Worm (Caenorhabditis elegans) whole organism, L3 larva: ENCODE data around the gene pacl-1.

Experiments
- R02D3.7 ChIP-seq: fragments of 150-350 bp; optimal IDR thresholded peaks from 2 replicates; lab custom pipeline; 2014; ENCODE audit warnings: missing biosample characterization, missing genetic modification characterization
- ZK546.5 ChIP-seq: sonication (generic microtip); optimal IDR thresholded peaks from 2 replicates; lab custom pipeline; 2017; ENCODE audit warnings: missing biosample characterization, missing genetic modification characterization
- ama-1 ChIP-seq: fragments of 150-350 bp; optimal IDR thresholded peaks from 2 replicates; lab custom pipeline; 2018
- ceh-28 ChIP-seq: fragments of 150-350 bp; optimal IDR thresholded peaks from 2 replicates; lab custom pipeline; 2014; ENCODE audit warnings: missing biosample characterization, missing genetic modification reagents, missing genetic modification characterization
- ceh-82 ChIP-seq: fragments of 150-350 bp; optimal IDR thresholded peaks from 2 replicates; lab custom pipeline; 2014; ENCODE audit warnings: missing biosample characterization, missing genetic modification characterization
- ceh-9 ChIP-seq: sonication (generic microtip); optimal IDR thresholded peaks from 2 replicates; lab custom pipeline; 2018; ENCODE audit warnings: missing biosample characterization, missing genetic modification characterization
- daf-12 ChIP-seq: fragments of 150-350 bp; optimal IDR thresholded peaks from 2 replicates; lab custom pipeline; 2014; ENCODE audit warnings: missing biosample characterization, missing genetic modification reagents, missing genetic modification characterization
- egl-27 ChIP-seq: sonication (generic microtip); optimal IDR thresholded peaks from 4 replicates; lab custom pipeline; 2017; ENCODE audit warnings: missing biosample characterization, missing genetic modification reagents, missing genetic modification characterization
- elt-1 ChIP-seq: fragments of 150-350 bp; optimal IDR thresholded peaks from 2 replicates; lab custom pipeline; 2014; ENCODE audit warnings: missing biosample characterization, missing genetic modification characterization
- elt-2 ChIP-seq: sonication (generic microtip); optimal IDR thresholded peaks from 2 replicates; lab custom pipeline; 2016; ENCODE audit warnings: missing genetic modification reagents, mild to moderate bottlenecking, missing genetic modification characterization, missing compliant biosample characterization
- elt-3 ChIP-seq, 3 experiments: fragments of 150-350 bp in 1 of 3; sonication (generic microtip) in 2 of 3; optimal IDR thresholded peaks; 2 replicates in 2 of 3; 4 replicates in 1 of 3; lab custom pipeline; 2014 to 2017; ENCODE audit warnings: missing biosample characterization in 3 of 3, missing genetic modification characterization in 3 of 3
- eor-1 ChIP-seq, 2 experiments: fragments of 150-350 bp; optimal IDR thresholded peaks; 2 replicates each; lab custom pipeline; 2014 to 2018; ENCODE audit warnings: missing biosample characterization in 2 of 2, missing genetic modification characterization in 2 of 2
- fkh-10 ChIP-seq: sonication (generic microtip); optimal IDR thresholded peaks from 2 replicates; lab custom pipeline; 2017; ENCODE audit warnings: missing biosample characterization, missing genetic modification reagents, missing genetic modification characterization
- fos-1 ChIP-seq: fragments of 150-350 bp; optimal IDR thresholded peaks from 2 replicates; lab custom pipeline; 2014; ENCODE audit warnings: missing biosample characterization, missing genetic modification characterization
- hmg-11 ChIP-seq: sonication (generic microtip); optimal IDR thresholded peaks from 2 replicates; lab custom pipeline; 2016; ENCODE audit warnings: missing genetic modification characterization, missing compliant biosample characterization
- jun-1 ChIP-seq: fragments of 150-350 bp; optimal IDR thresholded peaks from 2 replicates; lab custom pipeline; 2014; ENCODE audit warnings: missing biosample characterization, missing genetic modification reagents, missing genetic modification characterization
- lin-15B ChIP-seq: fragments of 150-350 bp; optimal IDR thresholded peaks from 2 replicates; lab custom pipeline; 2014; ENCODE audit warnings: missing biosample characterization, missing genetic modification characterization
- lin-39 ChIP-seq: fragments of 150-350 bp; optimal IDR thresholded peaks from 2 replicates; lab custom pipeline; 2018; ENCODE audit warnings: missing biosample characterization, missing genetic modification reagents, missing genetic modification characterization
- lsy-12 ChIP-seq: sonication (generic microtip); optimal IDR thresholded peaks from 2 replicates; lab custom pipeline; 2016; ENCODE audit warnings: mild to moderate bottlenecking, missing genetic modification characterization, missing compliant biosample characterization
- mdl-1 ChIP-seq: fragments of 150-350 bp; optimal IDR thresholded peaks from 2 replicates; lab custom pipeline; 2014; ENCODE audit warnings: missing biosample characterization, missing genetic modification characterization
- mml-1 ChIP-seq: fragments of 150-350 bp; sonication (generic microtip); optimal IDR thresholded peaks from 3 replicates; lab custom pipeline; 2014; ENCODE audit warnings: missing biosample characterization, missing genetic modification characterization
- nhr-11 ChIP-seq: fragments of 150-350 bp; optimal IDR thresholded peaks from 2 replicates; lab custom pipeline; 2014; ENCODE audit warnings: missing biosample characterization, missing genetic modification characterization
- nhr-12 ChIP-seq: fragments of 150-350 bp; optimal IDR thresholded peaks from 2 replicates; lab custom pipeline; 2014; ENCODE audit warnings: missing biosample characterization, missing genetic modification characterization
- nhr-23 ChIP-seq: fragments of 150-350 bp; optimal IDR thresholded peaks from 2 replicates; lab custom pipeline; 2014; ENCODE audit warnings: missing biosample characterization, missing genetic modification reagents, missing genetic modification characterization
- nhr-237 ChIP-seq: fragments of 150-350 bp; optimal IDR thresholded peaks from 2 replicates; lab custom pipeline; 2014; ENCODE audit warnings: missing biosample characterization, missing genetic modification characterization
- nhr-25 ChIP-seq: sonication (generic microtip); optimal IDR thresholded peaks from 2 replicates; lab custom pipeline; 2017; ENCODE audit warnings: missing biosample characterization, missing genetic modification characterization
- nhr-28 ChIP-seq: fragments of 150-350 bp; optimal IDR thresholded peaks from 2 replicates; lab custom pipeline; 2014; ENCODE audit warnings: missing biosample characterization, missing genetic modification characterization
- nhr-43 ChIP-seq: sonication (generic microtip); optimal IDR thresholded peaks from 2 replicates; lab custom pipeline; 2016; ENCODE audit warnings: mild to moderate bottlenecking, missing genetic modification characterization, missing compliant biosample characterization; ENCODE audit not compliant: poor library complexity, severe bottlenecking
- nhr-67 ChIP-seq: fragments of 150-350 bp; optimal IDR thresholded peaks from 2 replicates; lab custom pipeline; 2014; ENCODE audit warnings: missing biosample characterization, missing genetic modification characterization
- nhr-76 ChIP-seq: fragments of 150-350 bp; sonication (generic microtip); optimal IDR thresholded peaks from 5 replicates; lab custom pipeline; 2014; ENCODE audit warnings: missing biosample characterization, missing genetic modification characterization
- nhr-77 ChIP-seq: fragments of 150-350 bp; optimal IDR thresholded peaks from 2 replicates; lab custom pipeline; 2014; ENCODE audit warnings: missing biosample characterization, missing genetic modification characterization
- pha-4 ChIP-seq: fragments of 150-350 bp; optimal IDR thresholded peaks from 2 replicates; lab custom pipeline; 2014; ENCODE audit warnings: missing biosample characterization, missing genetic modification reagents, missing genetic modification characterization
- pqm-1 ChIP-seq: fragments of 150-350 bp; optimal IDR thresholded peaks from 2 replicates; lab custom pipeline; 2017; ENCODE audit warnings: missing biosample characterization, missing genetic modification characterization, inconsistent platforms
- skn-1 ChIP-seq: fragments of 150-350 bp; optimal IDR thresholded peaks from 2 replicates; lab custom pipeline; 2014; ENCODE audit warnings: missing biosample characterization, missing genetic modification characterization
- tbx-2 ChIP-seq: sonication (generic microtip); optimal IDR thresholded peaks from 2 replicates; lab custom pipeline; 2016; ENCODE audit warnings: mild to moderate bottlenecking, missing genetic modification characterization, missing compliant biosample characterization
- unc-39 ChIP-seq: sonication (generic microtip); optimal IDR thresholded peaks from 4 replicates; lab custom pipeline; 2017; ENCODE audit warnings: missing biosample characterization, missing genetic modification characterization
- unc-62 ChIP-seq: fragments of 150-350 bp; sonication (generic microtip); optimal IDR thresholded peaks from 4 replicates; lab custom pipeline; 2014; ENCODE audit warnings: missing biosample characterization, missing genetic modification reagents, missing genetic modification characterization
- ztf-11 ChIP-seq: fragments of 150-350 bp; optimal IDR thresholded peaks from 2 replicates; lab custom pipeline; 2014; ENCODE audit warnings: missing biosample characterization, missing genetic modification characterization

pacl-1 gene

ce11 chrV:16233624-16234023 lies 41.6 kb downstream of the pacl-1 start, which contains the start of gene clec-233:
clec-233 (plus strand) TSS chrV:16233924.
- TF ChIP-seq R02D3.7 (tag; lab: Kevin White, UChicago) (no peak), fkh-10 (no peak), nhr-43 (tag; lab: Kevin White, UChicago) (no peak), skn-1 (tag; lab: Kevin White, UChicago) (no peak), mml-1 (tag; lab: Kevin White, UChicago) (no peak), nhr-28 (tag; lab: Kevin White, UChicago) (no peak), elt-3 (tag; optimal IDR thresholded peaks at IDR 0.05; lab: Kevin White, UChicago) (no peak)
- TF ChIP-seq, all 47 proteins: peak for 0

- TF ChIP-seq nhr-76 (tag; lab: Kevin White, UChicago), result no peak
- TF ChIP-seq ZK546.5 (tag; lab: Kevin White, UChicago), result no peak
- no peak for TF ChIP-seq ceh-82 (tag; lab: Kevin White, UChicago)
- no peak for TF ChIP-seq lin-39 (tag; lab: Kevin White, UChicago)
- no peak for TF ChIP-seq mml-1 (tag; lab: Kevin White, UChicago)
- TF ChIP-seq nhr-237 (tag; lab: Kevin White, UChicago), result no peak
- no peak for TF ChIP-seq hmg-11 (tag; lab: Kevin White, UChicago)
- no peak for TF ChIP-seq nhr-23 (tag; lab: Kevin White, UChicago)
- TF ChIP-seq eor-1 (tag; optimal IDR thresholded peaks at IDR 0.05; lab: Kevin White, UChicago), result no peak
- TF ChIP-seq elt-1, result no peak
- TF ChIP-seq skn-1 (tag; lab: Kevin White, UChicago), result no peak
- TF ChIP-seq nhr-67, result no peak
- no peak for TF ChIP-seq lsy-12 (tag; lab: Kevin White, UChicago)
- TF ChIP-seq elt-2 (tag; lab: Kevin White, UChicago), result peak; percentile 92
- no peak for TF ChIP-seq egl-27 (tag; lab: Kevin White, UChicago)
- TF ChIP-seq nhr-43 (tag; lab: Kevin White, UChicago), result no peak
- TF ChIP-seq unc-62, result no peak
- no peak for TF ChIP-seq nhr-11
- no peak for TF ChIP-seq fos-1 (tag; lab: Kevin White, UChicago)
- peak; percentile 97 for TF ChIP-seq pqm-1 (tag; lab: Kevin White, UChicago)
- TF ChIP-seq pha-4 (tag; lab: Kevin White, UChicago), result no peak
- TF ChIP-seq mdl-1 (tag; lab: Kevin White, UChicago), result no peak
- TF ChIP-seq ceh-9 (tag; lab: Kevin White, UChicago), result no peak
- TF ChIP-seq nhr-25 (tag; lab: Kevin White, UChicago), result no peak
- TF ChIP-seq nhr-28 (tag; lab: Kevin White, UChicago), result no peak
- peak; percentile 2 for TF ChIP-seq ceh-28 (tag; lab: Kevin White, UChicago)
- no peak for TF ChIP-seq ztf-11
- TF ChIP-seq jun-1 (tag; lab: Kevin White, UChicago), result peak; percentile 48
- TF ChIP-seq nhr-12, result no peak
Measured at ce11 chrV:16232180-16232579, 43.1 kb downstream of the pacl-1 start, which contains the start of gene gst-22. gst-22 (minus strand) TSS chrV:16232282.

- TF ChIP-seq nhr-237 (tag; lab: Kevin White, UChicago), result no peak
- TF ChIP-seq hmg-11 (tag; lab: Kevin White, UChicago), result no peak
Measured at ce11 chrV:16229896-16230295, 45.4 kb downstream of the pacl-1 start, which contains the start of the genes F21H7.2 and F21H7.12. F21H7.2 (minus strand) TSS chrV:16229996. F21H7.12 (plus strand) TSS chrV:16230165.

ce11 chrV:16229439-16229838 lies 45.8 kb downstream of the pacl-1 start:
- TF ChIP-seq unc-39 (no peak), nhr-23 (tag; lab: Kevin White, UChicago) (no peak), nhr-12 (no peak), lin-39 (tag; lab: Kevin White, UChicago) (no peak), hmg-11 (tag; lab: Kevin White, UChicago) (no peak), nhr-11 (no peak), nhr-77 (no peak), lin-15B (tag; lab: Kevin White, UChicago) (no peak), ama-1 (lab: Kevin White, UChicago) (no peak)

DNA sequence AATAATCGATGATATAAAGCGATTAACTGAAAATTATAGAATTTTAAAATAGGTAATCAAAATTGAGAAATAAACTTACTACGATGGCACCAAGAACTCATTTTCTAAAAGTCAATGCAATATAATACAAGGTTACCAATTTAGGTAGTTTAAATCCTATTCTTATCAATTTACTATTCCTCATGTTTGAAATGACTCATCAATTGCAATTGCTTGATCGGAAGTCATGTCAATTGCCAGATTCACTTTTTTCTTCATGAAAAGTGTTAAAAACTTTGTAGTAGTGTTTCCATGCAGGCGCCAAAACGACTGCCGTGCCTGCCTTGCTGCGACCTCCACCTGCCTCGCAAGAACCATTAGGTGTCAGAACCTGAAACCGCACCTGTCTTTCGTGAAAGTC lies 48.7 kb downstream of the pacl-1 start, which contains the start of gene F11A5.13:
F11A5.13 (minus strand) TSS at position 101 of the 400 bp plus-strand sequence.
- TF ChIP-seq skn-1 (tag; lab: Kevin White, UChicago), result no peak
- TF ChIP-seq tbx-2 (tag; lab: Kevin White, UChicago), result no peak
- no peak for TF ChIP-seq mml-1 (tag; lab: Kevin White, UChicago)
- no peak for TF ChIP-seq fos-1 (tag; lab: Kevin White, UChicago)
- TF ChIP-seq mdl-1 (tag; lab: Kevin White, UChicago), result no peak
- no peak for TF ChIP-seq daf-12 (tag; lab: Kevin White, UChicago)
- no peak for TF ChIP-seq ama-1 (lab: Kevin White, UChicago)
- no peak for TF ChIP-seq pha-4 (tag; lab: Kevin White, UChicago)
